Fruit fly (Drosophila melanogaster): ENCODE measurements around the gene CG13288.

DNA sequence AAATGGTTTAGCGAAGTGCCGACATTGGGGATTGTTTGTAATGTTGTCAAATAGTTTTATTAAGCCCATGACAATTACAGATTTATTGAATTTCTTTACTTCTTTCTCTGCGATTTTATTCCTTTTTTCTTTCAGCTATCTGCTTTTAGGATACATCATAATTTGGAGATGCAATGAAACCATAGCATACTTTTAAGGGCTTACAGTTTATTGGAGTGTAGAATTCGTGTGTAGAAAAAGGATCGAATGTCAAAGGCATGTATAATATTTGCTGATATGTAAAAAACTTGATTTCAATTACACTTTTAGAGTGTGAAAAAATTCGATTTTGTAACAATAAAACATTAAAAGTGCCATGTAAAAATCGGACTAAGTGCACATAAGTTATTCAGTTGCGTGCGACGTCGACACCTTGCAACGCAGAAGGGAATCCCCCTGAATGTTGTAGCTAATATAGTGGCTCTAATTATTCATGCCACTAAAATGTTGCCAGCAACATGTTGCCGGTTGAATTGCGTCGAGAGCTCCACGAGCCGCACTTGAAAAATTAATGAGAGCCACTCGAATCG is 59.8 kb downstream of the CG13288 start:
- TF ChIP-seq CG9705 (GFP tag; optimal IDR thresholded peaks at IDR 0.05) (no peak), psq (GFP tag; optimal IDR thresholded peaks at IDR 0.05) (no peak), CrebA (GFP tag; optimal IDR thresholded peaks at IDR 0.05; ENCODE audit: borderline replicate concordance) (no peak), Myc (optimal IDR thresholded peaks at IDR 0.05) (peak; percentile 51), Dfd (GFP tag; optimal IDR thresholded peaks at IDR 0.05) (no peak), Sp1 (GFP tag; optimal IDR thresholded peaks at IDR 0.05) (no peak), sv (GFP tag; optimal IDR thresholded peaks at IDR 0.05) (no peak), sage (GFP tag; optimal IDR thresholded peaks at IDR 0.05) (no peak), rgr (GFP tag; optimal IDR thresholded peaks at IDR 0.05) (no peak), Abd-B (GFP tag; optimal IDR thresholded peaks at IDR 0.05) (no peak), tai (GFP tag; optimal IDR thresholded peaks at IDR 0.05) (no peak)
